Fruit fly (Drosophila melanogaster): ENCODE measurements around the gene CG18628.

CG18628 gene

DNA sequence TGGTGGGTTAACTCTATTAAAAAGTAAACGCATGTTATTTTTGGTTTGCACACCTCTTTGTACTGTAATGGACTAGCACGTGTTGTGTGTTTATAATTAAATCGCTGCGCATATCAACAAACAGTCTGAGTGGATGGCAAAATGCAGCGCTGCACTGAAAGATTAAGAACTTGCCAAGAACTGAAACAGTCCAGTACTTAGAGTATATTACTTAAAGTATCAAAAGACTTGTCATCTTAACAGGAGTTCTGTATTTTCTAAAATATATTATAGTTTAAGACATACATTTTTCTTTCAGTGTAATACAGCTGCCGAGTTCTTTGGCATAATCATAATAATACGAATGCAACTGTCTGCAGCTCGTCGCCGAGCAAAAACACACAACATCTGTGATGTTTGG is 8.9 kb downstream of the CG18628 start:
- TF ChIP-seq CG4496 (GFP tag; IDR thresholded peaks at IDR 0.05), result peak; percentile 70; the same call in 2 of the 3 replicates
- no peak for TF ChIP-seq D1 (tag; optimal IDR thresholded peaks at IDR 0.05)
- peak; percentile 45 for TF ChIP-seq CG14655 (GFP tag; optimal IDR thresholded peaks at IDR 0.05)
- no peak for TF ChIP-seq Snoo (tag; optimal IDR thresholded peaks at IDR 0.05)
- no peak for TF ChIP-seq CG13204 (GFP tag; optimal IDR thresholded peaks at IDR 0.05)
- peak; percentile 53 for TF ChIP-seq CG8301 (tag; optimal IDR thresholded peaks at IDR 0.05)
- 0 out of 3 replicates have a peak, but pooled peaks have one; percentile 51 for TF ChIP-seq fd96Ca (GFP tag; IDR thresholded peaks at IDR 0.05)
- TF ChIP-seq CG8159 (tag; optimal IDR thresholded peaks at IDR 0.05), result no peak
- peak; percentile 39 for TF ChIP-seq CG15710 (tag; optimal IDR thresholded peaks at IDR 0.05)
- peak; percentile 50 for TF ChIP-seq CG17806 (tag; optimal IDR thresholded peaks at IDR 0.05)
- peak; percentile 15 for TF ChIP-seq gl (tag; optimal IDR thresholded peaks at IDR 0.05)
- TF ChIP-seq CG34367 (tag; optimal IDR thresholded peaks at IDR 0.05), result peak; percentile 48
- TF ChIP-seq Pif1B (GFP tag; optimal IDR thresholded peaks at IDR 0.05), result peak; percentile 35
- peak; percentile 22 for TF ChIP-seq CG9948 (tag; optimal IDR thresholded peaks at IDR 0.05)
- no peak for TF ChIP-seq EcR (GFP tag; optimal IDR thresholded peaks at IDR 0.05)
- no peak for TF ChIP-seq rn (GFP tag; IDR thresholded peaks at IDR 0.05)
- peak; percentile 47 for TF ChIP-seq CG32121 (GFP tag; IDR thresholded peaks at IDR 0.05)
- peak; percentile 62 for TF ChIP-seq Ets98B (GFP tag; IDR thresholded peaks at IDR 0.05)
- TF ChIP-seq CG12605 (GFP tag; IDR thresholded peaks at IDR 0.05), result peak; percentile 51; the same call in 1 of the 2 replicates
- no peak for TF ChIP-seq CG10348 (GFP tag; IDR thresholded peaks at IDR 0.05)
- TF ChIP-seq Pif1A (GFP tag; optimal IDR thresholded peaks at IDR 0.05), result peak; percentile 63

DNA sequence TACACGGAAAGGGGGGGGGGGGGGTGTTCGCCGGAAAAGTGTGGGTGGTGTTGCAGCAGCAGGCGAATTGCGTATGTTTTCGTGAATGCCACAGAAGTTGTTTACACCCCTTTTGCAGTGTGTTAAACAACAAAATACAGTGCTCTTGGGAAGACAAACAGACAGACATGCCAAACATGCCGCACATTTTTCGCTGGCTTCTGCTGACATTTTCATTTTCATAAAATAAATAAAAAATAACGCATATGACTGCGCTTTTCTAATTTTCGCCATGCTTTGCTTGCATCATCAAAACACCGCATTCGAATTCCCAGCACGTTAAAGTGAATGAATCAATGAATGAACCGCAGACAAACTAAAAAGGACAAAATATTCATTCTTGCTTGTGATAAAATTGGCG is 11.7 kb downstream of the CG18628 start:
- TF ChIP-seq rn (GFP tag; IDR thresholded peaks at IDR 0.05) (no peak), CG8159 (tag; optimal IDR thresholded peaks at IDR 0.05) (no peak), D1 (tag; optimal IDR thresholded peaks at IDR 0.05) (no peak)

DNA sequence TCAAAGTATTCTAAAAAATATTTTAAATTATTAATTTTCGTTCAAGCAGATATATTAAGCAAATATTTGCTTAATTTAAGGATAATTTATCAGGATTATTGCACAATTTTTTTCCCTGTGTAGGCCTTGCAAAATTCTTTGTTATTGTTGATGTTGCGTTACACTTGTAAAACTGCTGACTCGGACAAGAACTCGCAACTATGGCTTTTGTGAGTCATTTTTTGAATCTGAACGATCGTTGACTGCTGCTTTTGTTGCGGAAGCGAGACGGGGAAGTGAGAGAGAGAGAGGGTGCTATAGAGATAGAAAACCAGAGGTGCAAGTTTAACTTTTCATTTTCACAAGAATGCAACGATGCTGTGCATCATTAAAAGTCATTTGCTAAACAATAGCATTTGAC is 12.9 kb downstream of the CG18628 start:
- TF ChIP-seq EcR (GFP tag; optimal IDR thresholded peaks at IDR 0.05), result peak; percentile 48
- TF ChIP-seq CG17806 (tag; optimal IDR thresholded peaks at IDR 0.05), result no peak
- peak; percentile 16 for TF ChIP-seq CG8159 (tag; optimal IDR thresholded peaks at IDR 0.05)

DNA sequence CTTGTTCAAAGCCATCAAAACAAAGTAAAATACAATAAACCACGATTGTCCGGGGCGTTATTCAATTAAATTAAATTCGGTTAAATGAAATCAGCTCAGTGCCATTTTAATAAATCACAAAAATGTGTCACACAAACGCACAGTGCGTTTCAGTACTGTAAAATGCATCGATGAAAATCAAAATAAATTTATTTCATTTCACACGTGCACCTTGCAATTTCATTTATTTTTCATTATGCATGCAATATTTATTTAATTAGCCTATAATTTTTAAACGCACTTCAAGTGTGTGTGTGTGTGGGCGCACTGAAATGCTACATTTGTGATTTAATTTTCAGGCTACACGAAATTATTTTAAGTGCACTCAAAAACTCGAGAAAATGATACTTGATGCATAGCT is 14.9 kb downstream of the CG18628 start:
- TF ChIP-seq CG13204 (GFP tag; optimal IDR thresholded peaks at IDR 0.05), result no peak
- no peak for TF ChIP-seq CG10348 (GFP tag; IDR thresholded peaks at IDR 0.05)
- TF ChIP-seq Snoo (tag; optimal IDR thresholded peaks at IDR 0.05), result no peak
- TF ChIP-seq CG15710 (tag; optimal IDR thresholded peaks at IDR 0.05), result no peak
- TF ChIP-seq gl (tag; optimal IDR thresholded peaks at IDR 0.05), result no peak
- no peak for TF ChIP-seq Ets98B (GFP tag; IDR thresholded peaks at IDR 0.05)
- no peak for TF ChIP-seq rn (GFP tag; IDR thresholded peaks at IDR 0.05)
- TF ChIP-seq fd96Ca (GFP tag; IDR thresholded peaks at IDR 0.05), result no peak
- TF ChIP-seq CG8159 (tag; optimal IDR thresholded peaks at IDR 0.05), result no peak

DNA sequence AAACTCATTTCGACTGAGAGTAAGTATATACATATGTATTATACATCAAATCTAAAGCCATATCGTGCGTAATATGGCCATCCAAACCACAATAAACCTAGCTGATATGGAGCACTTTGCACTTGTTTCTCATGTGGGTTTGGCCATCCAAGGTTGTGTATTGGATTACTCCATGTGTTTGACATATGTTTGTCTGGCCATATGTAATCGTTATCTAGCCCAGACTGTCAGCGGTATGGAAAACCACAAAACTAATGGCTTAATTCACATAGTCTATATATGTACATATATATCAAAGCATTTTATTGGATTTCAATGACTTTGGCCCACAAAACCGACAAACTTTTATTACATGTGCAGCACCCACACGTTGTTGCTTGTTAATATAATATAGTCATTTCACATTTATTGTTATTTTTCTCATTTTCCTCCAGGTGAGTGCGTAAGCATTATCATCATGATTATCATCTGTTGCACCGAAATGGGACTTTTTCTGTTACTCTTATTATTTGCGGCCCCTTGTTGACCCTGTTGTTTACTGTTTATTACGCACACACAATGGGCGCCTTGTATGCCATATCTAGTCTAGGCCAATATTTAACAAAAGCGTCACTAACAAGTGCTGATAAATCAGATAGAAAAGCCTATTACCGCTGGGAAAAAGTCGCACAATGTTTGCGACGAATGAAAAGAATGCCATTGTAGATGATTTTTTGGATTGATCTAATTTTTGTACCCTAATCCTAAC is 17.1 kb downstream of the CG18628 start:
- peak; percentile 26 for TF ChIP-seq CG15710 (tag; optimal IDR thresholded peaks at IDR 0.05)
- peak; percentile 71 for TF ChIP-seq gl (tag; optimal IDR thresholded peaks at IDR 0.05)
- peak; percentile 36 for TF ChIP-seq Snoo (tag; optimal IDR thresholded peaks at IDR 0.05)
- no peak for TF ChIP-seq rn (GFP tag; IDR thresholded peaks at IDR 0.05)
- TF ChIP-seq CG34367 (tag; optimal IDR thresholded peaks at IDR 0.05), result peak; percentile 43
- TF ChIP-seq D1 (tag; optimal IDR thresholded peaks at IDR 0.05), result no peak
- peak; percentile 71 for TF ChIP-seq Pif1A (GFP tag; optimal IDR thresholded peaks at IDR 0.05)
- peak; percentile 71 for TF ChIP-seq Pif1B (GFP tag; optimal IDR thresholded peaks at IDR 0.05)
- TF ChIP-seq CG9948 (tag; optimal IDR thresholded peaks at IDR 0.05), result no peak
- TF ChIP-seq CG17806 (tag; optimal IDR thresholded peaks at IDR 0.05), result peak; percentile 16
- TF ChIP-seq CG14655 (GFP tag; optimal IDR thresholded peaks at IDR 0.05), result peak; percentile 44
- peak; percentile 22 for TF ChIP-seq CG8159 (tag; optimal IDR thresholded peaks at IDR 0.05)
- TF ChIP-seq CG32121 (GFP tag; IDR thresholded peaks at IDR 0.05), result peak; percentile 15; the same call in 1 of the 2 replicates
- peak; percentile 50 for TF ChIP-seq Ets98B (GFP tag; IDR thresholded peaks at IDR 0.05)
- TF ChIP-seq CG4496 (GFP tag; IDR thresholded peaks at IDR 0.05), result peak; percentile 48; the same call in 1 of the 3 replicates
- TF ChIP-seq fd96Ca (GFP tag; IDR thresholded peaks at IDR 0.05), result 0 out of 3 replicates have a peak, but pooled peaks have one; percentile 40
- TF ChIP-seq EcR (GFP tag; optimal IDR thresholded peaks at IDR 0.05), result no peak
- peak; percentile 20 for TF ChIP-seq CG13204 (GFP tag; optimal IDR thresholded peaks at IDR 0.05)

DNA sequence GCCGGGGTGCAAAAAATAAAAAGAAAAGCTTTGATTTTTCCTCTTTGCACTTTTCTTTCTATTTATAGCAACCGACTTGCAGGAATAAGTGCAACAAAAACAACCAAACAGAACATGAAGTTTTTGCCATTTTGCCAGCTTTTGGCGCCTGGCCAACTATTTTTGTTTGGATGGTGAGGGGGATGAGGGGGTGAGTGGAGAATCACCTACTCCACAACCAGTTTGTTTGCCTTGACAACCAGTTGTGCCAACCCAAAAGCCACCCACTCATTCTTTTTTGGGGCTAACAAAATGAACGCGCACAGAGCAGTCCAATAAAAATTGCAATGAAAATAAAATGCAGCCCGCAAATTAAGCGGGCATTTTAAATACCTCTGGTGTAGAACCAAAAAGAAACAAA is 17.8 kb downstream of the CG18628 start:
- no peak for TF ChIP-seq Pif1A (GFP tag; optimal IDR thresholded peaks at IDR 0.05)
- no peak for TF ChIP-seq CG8159 (tag; optimal IDR thresholded peaks at IDR 0.05)
- no peak for TF ChIP-seq CG8301 (tag; optimal IDR thresholded peaks at IDR 0.05)
- TF ChIP-seq CG34367 (tag; optimal IDR thresholded peaks at IDR 0.05), result no peak
- TF ChIP-seq CG10348 (GFP tag; IDR thresholded peaks at IDR 0.05), result no peak
- peak; percentile 5; the same call in 1 of the 2 replicates for TF ChIP-seq Ets98B (GFP tag; IDR thresholded peaks at IDR 0.05)
- no peak for TF ChIP-seq CG15710 (tag; optimal IDR thresholded peaks at IDR 0.05)
- TF ChIP-seq fd96Ca (GFP tag; IDR thresholded peaks at IDR 0.05), result no peak
- TF ChIP-seq CG13204 (GFP tag; optimal IDR thresholded peaks at IDR 0.05), result no peak
- no peak for TF ChIP-seq EcR (GFP tag; optimal IDR thresholded peaks at IDR 0.05)
- peak; percentile 39; the same call in 1 of the 2 replicates for TF ChIP-seq CG32121 (GFP tag; IDR thresholded peaks at IDR 0.05)
- no peak for TF ChIP-seq gl (tag; optimal IDR thresholded peaks at IDR 0.05)
- no peak for TF ChIP-seq Pif1B (GFP tag; optimal IDR thresholded peaks at IDR 0.05)
- TF ChIP-seq rn (GFP tag; IDR thresholded peaks at IDR 0.05), result no peak
- no peak for TF ChIP-seq CG14655 (GFP tag; optimal IDR thresholded peaks at IDR 0.05)
- TF ChIP-seq Snoo (tag; optimal IDR thresholded peaks at IDR 0.05), result no peak
- TF ChIP-seq CG12605 (GFP tag; IDR thresholded peaks at IDR 0.05), result peak; percentile 16; the same call in 1 of the 2 replicates
- no peak for TF ChIP-seq CG9948 (tag; optimal IDR thresholded peaks at IDR 0.05)
- TF ChIP-seq D1 (tag; optimal IDR thresholded peaks at IDR 0.05), result no peak
- TF ChIP-seq CG17806 (tag; optimal IDR thresholded peaks at IDR 0.05), result no peak
- TF ChIP-seq CG4496 (GFP tag; IDR thresholded peaks at IDR 0.05), result 0 out of 3 replicates have a peak, but pooled peaks have one; percentile 7
